Fruit fly (Drosophila melanogaster): Measurements from ENCODE around the gene Ge-1.

Ge-1 gene

dm6 chr2L:11113011-11113528, 12.4 kb upstream of the Ge-1 start, which contains the start of gene Idua (continued):
- TF ChIP-seq H2.0 (GFP tag; IDR thresholded peaks at IDR 0.05) (peak; percentile 31; the same call in 1 of the 2 replicates), zfh2 (GFP tag; optimal IDR thresholded peaks at IDR 0.05) (peak; percentile 20), Side (GFP tag; optimal IDR thresholded peaks at IDR 0.05) (no peak), wdn (GFP tag; IDR thresholded peaks at IDR 0.05) (no peak), CG30403 (GFP tag; optimal IDR thresholded peaks at IDR 0.05) (peak; percentile 77), otp (GFP tag; IDR thresholded peaks at IDR 0.05) (0 out of 3 replicates have a peak, but pooled peaks have one; percentile 26), sisA (GFP tag; IDR thresholded peaks at IDR 0.05) (peak; percentile 41; the same call in 1 of the 2 replicates), ranshi (GFP tag; IDR thresholded peaks at IDR 0.05) (0 out of 2 replicates have a peak, but pooled peaks have one; percentile 18), sqz (GFP tag; optimal IDR thresholded peaks at IDR 0.05) (no peak), inv (GFP tag; IDR thresholded peaks at IDR 0.05; ENCODE audit: partially characterized antibody) (no peak), CG12104 (GFP tag; optimal IDR thresholded peaks at IDR 0.05) (peak; percentile 53), CG17829 (tag; optimal IDR thresholded peaks at IDR 0.05) (peak; percentile 58), nom (GFP tag; optimal IDR thresholded peaks at IDR 0.05) (no peak), CG42726 (GFP tag; IDR thresholded peaks at IDR 0.05; ENCODE audit: partially characterized antibody) (no peak), CG10979 (tag; optimal IDR thresholded peaks at IDR 0.05) (peak; percentile 73), dpn (GFP tag; optimal IDR thresholded peaks at IDR 0.05) (peak in 1 of 2 experiments; percentile 62), CG17359 (tag; optimal IDR thresholded peaks at IDR 0.05) (peak; percentile 69), CG12942 (GFP tag; optimal IDR thresholded peaks at IDR 0.05) (peak; percentile 38), wek (GFP tag; optimal IDR thresholded peaks at IDR 0.05) (peak; percentile 1), h (optimal IDR thresholded peaks at IDR 0.05) (no peak), tgo (GFP tag; IDR thresholded peaks at IDR 0.05) (peak; percentile 57), Mad (GFP tag; optimal IDR thresholded peaks at IDR 0.05) (no peak), sens (GFP tag) (peak; percentile 90), CG10462 (GFP tag; optimal IDR thresholded peaks at IDR 0.05) (no peak), kah (GFP tag; optimal IDR thresholded peaks at IDR 0.05) (peak; percentile 12), CG3838 (GFP tag; optimal IDR thresholded peaks at IDR 0.05) (no peak), CG31365 (tag; optimal IDR thresholded peaks at IDR 0.05) (no peak), amos (GFP tag; IDR thresholded peaks at IDR 0.05; ENCODE audit: partially characterized antibody) (no peak), CG11247 (GFP tag; IDR thresholded peaks at IDR 0.05) (no peak), jigr1 (GFP tag; IDR thresholded peaks at IDR 0.05) (0 out of 3 replicates have a peak, but pooled peaks have one; percentile 32), HmgD (GFP tag; optimal IDR thresholded peaks at IDR 0.05) (no peak), bcd (GFP tag; optimal IDR thresholded peaks at IDR 0.05) (peak; percentile 78), twi (tag; optimal IDR thresholded peaks at IDR 0.05) (no peak), CG11504 (tag; optimal IDR thresholded peaks at IDR 0.05) (no peak), vnd (GFP tag; IDR thresholded peaks at IDR 0.05; ENCODE audit: partially characterized antibody) (no peak), CG6683 (GFP tag; optimal IDR thresholded peaks at IDR 0.05) (peak; percentile 76), CG32532 (GFP tag; IDR thresholded peaks at IDR 0.05) (peak; percentile 79), CG33557 (GFP tag; optimal IDR thresholded peaks at IDR 0.05) (no peak), CG15479 (GFP tag; optimal IDR thresholded peaks at IDR 0.05) (no peak), CG17912 (GFP tag; optimal IDR thresholded peaks at IDR 0.05) (no peak), vfl (GFP tag; optimal IDR thresholded peaks at IDR 0.05) (peak; percentile 32), Opbp (GFP tag; IDR thresholded peaks at IDR 0.05; ENCODE audit: partially characterized antibody) (no peak), bowl (GFP tag; IDR thresholded peaks at IDR 0.05) (no peak), chm (GFP tag; IDR thresholded peaks at IDR 0.05) (no peak), gcm2 (GFP tag; optimal IDR thresholded peaks at IDR 0.05) (no peak), Oaz (GFP tag; IDR thresholded peaks at IDR 0.05) (0 out of 2 replicates have a peak, but pooled peaks have one; percentile 5), luna (GFP tag; optimal IDR thresholded peaks at IDR 0.05) (no peak), CG14050 (GFP tag; IDR thresholded peaks at IDR 0.05) (no peak; the same call in 2 of the 3 replicates), pros (GFP tag; optimal IDR thresholded peaks at IDR 0.05) (peak; percentile 6), dmrt99B (tag; optimal IDR thresholded peaks at IDR 0.05) (no peak), CG7556 (GFP tag; optimal IDR thresholded peaks at IDR 0.05) (peak; percentile 93)

Measured in whole organism, embryonic.